Worm (Caenorhabditis elegans): ENCODE results near the gene grl-4.

DNA sequence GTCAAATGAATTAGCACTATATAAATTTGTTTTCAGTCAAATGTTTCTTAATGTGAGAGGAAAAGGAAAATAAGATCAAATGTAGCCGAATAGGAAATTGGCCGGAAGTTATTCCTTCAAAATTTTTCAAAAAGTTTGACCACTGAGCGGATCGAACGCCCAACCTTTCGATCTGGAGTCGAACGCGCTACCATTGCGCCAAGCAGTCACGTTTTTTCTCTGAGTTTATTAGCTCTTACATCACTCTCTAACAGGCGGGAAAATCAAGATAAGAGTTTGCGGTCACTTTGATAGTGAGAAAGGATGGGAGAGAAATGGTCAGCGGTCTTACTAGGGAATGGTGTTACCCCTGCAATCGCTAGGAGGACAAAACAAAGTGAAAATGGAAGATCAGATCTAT, 33.5 kb upstream of the grl-4 start:
- TF ChIP-seq ref-1 (GFP tag; conservative IDR thresholded peaks at IDR 0.05) = no peak
- TF ChIP-seq flt-1 (GFP tag; IDR thresholded peaks at IDR 0.05) = peak; percentile 56; the same call in 1 of the 2 replicates
- no peak for TF ChIP-seq med-1 (GFP tag; optimal IDR thresholded peaks at IDR 0.05; ENCODE audit: insufficient read depth)
- 0 out of 2 replicates have a peak, but pooled peaks have one; percentile 25 for TF ChIP-seq ztf-23 (GFP tag; IDR thresholded peaks at IDR 0.05)
- no peak for TF ChIP-seq ztf-29 (GFP tag; IDR thresholded peaks at IDR 0.05)
- TF ChIP-seq tab-1 (GFP tag; IDR thresholded peaks at IDR 0.05) = peak; percentile 71; the same call in 1 of the 2 replicates

All from whole organism, midembryonic.